Fruit fly (Drosophila melanogaster) whole organism, pupa: Measurements from ENCODE around the gene RhoGAP19D.
A peak's percentile ranks its signal among the peaks of the same experiment; 100 is the strongest.

ENCODE experiments used
- CG10348 ChIP-seq: fragments of 200-800 bp; sonication (Bioruptor generic); IDR thresholded peaks from 2 replicates; pipeline ENCODE4 v1.3.6; 2022; ENCODE audit warnings: missing biosample characterization, missing genetic modification characterization
- CG12605 ChIP-seq: fragments of 200-800 bp; sonication (Bioruptor generic); IDR thresholded peaks from 2 replicates; pipeline ENCODE4 v1.3.6; 2022; ENCODE audit warnings: missing biosample characterization, missing genetic modification characterization
- CG13204 ChIP-seq: fragments of 200-800 bp; sonication (Bioruptor generic); optimal IDR thresholded peaks from 2 replicates; lab custom pipeline; 2018; ENCODE audit warnings: missing biosample characterization, mild to moderate bottlenecking, missing genetic modification characterization, moderate library complexity
- CG14655 ChIP-seq: fragments of 200-800 bp; sonication (Bioruptor generic); optimal IDR thresholded peaks from 3 replicates; lab custom pipeline; 2017; ENCODE audit warnings: mild to moderate bottlenecking, missing biosample characterization, missing genetic modification reagents, missing genetic modification characterization
- CG15710 ChIP-seq: fragments of 200-800 bp; sonication (Bioruptor generic); optimal IDR thresholded peaks from 2 replicates; lab custom pipeline; 2018; ENCODE audit warnings: missing biosample characterization, mild to moderate bottlenecking, missing genetic modification characterization, moderate library complexity
- CG17806 ChIP-seq: fragments of 200-800 bp; sonication (Bioruptor generic); optimal IDR thresholded peaks from 2 replicates; lab custom pipeline; 2018; ENCODE audit warnings: missing biosample characterization, mild to moderate bottlenecking, missing genetic modification characterization, moderate library complexity
- CG32121 ChIP-seq: fragments of 200-800 bp; sonication (Bioruptor generic); IDR thresholded peaks from 2 replicates; pipeline ENCODE4 v1.3.6; 2022; ENCODE audit warnings: missing biosample characterization, missing genetic modification characterization
- CG34367 ChIP-seq: fragments of 200-800 bp; sonication (Bioruptor generic); optimal IDR thresholded peaks from 2 replicates; lab custom pipeline; 2018; ENCODE audit warnings: missing biosample characterization, mild to moderate bottlenecking, missing genetic modification characterization
- CG4496 ChIP-seq: fragments of 200-800 bp; sonication (Bioruptor generic); IDR thresholded peaks from 3 replicates; pipeline ENCODE4 v1.3.6; 2022; ENCODE audit warnings: missing biosample characterization, missing genetic modification characterization
- CG8159 ChIP-seq: fragments of 200-800 bp; sonication (Bioruptor generic); optimal IDR thresholded peaks from 3 replicates; lab custom pipeline; 2018; ENCODE audit warnings: missing biosample characterization, mild to moderate bottlenecking, missing genetic modification characterization, moderate library complexity
- CG8301 ChIP-seq: fragments of 200-800 bp; sonication (Bioruptor generic); optimal IDR thresholded peaks from 2 replicates; lab custom pipeline; 2018; ENCODE audit warnings: missing biosample characterization, mild to moderate bottlenecking, missing genetic modification characterization
- CG9948 ChIP-seq: fragments of 200-800 bp; sonication (Bioruptor generic); optimal IDR thresholded peaks from 2 replicates; lab custom pipeline; 2018; ENCODE audit warnings: missing biosample characterization, mild to moderate bottlenecking, missing genetic modification characterization, moderate library complexity
- D1 ChIP-seq: fragments of 200-800 bp; sonication (Bioruptor generic); optimal IDR thresholded peaks from 2 replicates; lab custom pipeline; 2018; ENCODE audit warnings: missing biosample characterization, mild to moderate bottlenecking, missing genetic modification characterization, moderate library complexity
- EcR ChIP-seq: fragments of 200-800 bp; sonication (Bioruptor generic); optimal IDR thresholded peaks from 3 replicates; lab custom pipeline; 2019; ENCODE audit warnings: missing biosample characterization, missing genetic modification characterization, mild to moderate bottlenecking, moderate library complexity, missing genetic modification reagents
- Ets98B ChIP-seq: fragments of 200-800 bp; sonication (Bioruptor generic); IDR thresholded peaks from 2 replicates; pipeline ENCODE4 v1.3.6; 2022; ENCODE audit warnings: missing biosample characterization, missing genetic modification characterization
- Pif1A ChIP-seq: fragments of 200-800 bp; sonication (Bioruptor generic); optimal IDR thresholded peaks from 3 replicates; lab custom pipeline; 2016; ENCODE audit warnings: missing biosample characterization, missing genetic modification characterization
- Pif1B ChIP-seq: fragments of 200-800 bp; sonication (Bioruptor generic); optimal IDR thresholded peaks from 3 replicates; lab custom pipeline; 2016; ENCODE audit warnings: missing biosample characterization, missing genetic modification characterization
- Snoo ChIP-seq: fragments of 200-800 bp; sonication (Bioruptor generic); optimal IDR thresholded peaks from 3 replicates; lab custom pipeline; 2017; ENCODE audit warnings: missing biosample characterization, mild to moderate bottlenecking, missing genetic modification characterization, inconsistent platforms
- fd96Ca ChIP-seq: fragments of 200-800 bp; sonication (Bioruptor generic); IDR thresholded peaks from 3 replicates; pipeline ENCODE4 v1.3.6; 2022; ENCODE audit warnings: missing biosample characterization, missing genetic modification characterization
- gl ChIP-seq: fragments of 200-800 bp; sonication (Bioruptor generic); optimal IDR thresholded peaks from 2 replicates; lab custom pipeline; 2018; ENCODE audit warnings: missing biosample characterization, mild to moderate bottlenecking, missing genetic modification characterization
- rn ChIP-seq: fragments of 200-800 bp; sonication (Bioruptor generic); IDR thresholded peaks from 2 replicates; pipeline ENCODE4 v1.3.6; 2022; ENCODE audit warnings: missing biosample characterization, missing genetic modification characterization

The RhoGAP19D gene

DNA sequence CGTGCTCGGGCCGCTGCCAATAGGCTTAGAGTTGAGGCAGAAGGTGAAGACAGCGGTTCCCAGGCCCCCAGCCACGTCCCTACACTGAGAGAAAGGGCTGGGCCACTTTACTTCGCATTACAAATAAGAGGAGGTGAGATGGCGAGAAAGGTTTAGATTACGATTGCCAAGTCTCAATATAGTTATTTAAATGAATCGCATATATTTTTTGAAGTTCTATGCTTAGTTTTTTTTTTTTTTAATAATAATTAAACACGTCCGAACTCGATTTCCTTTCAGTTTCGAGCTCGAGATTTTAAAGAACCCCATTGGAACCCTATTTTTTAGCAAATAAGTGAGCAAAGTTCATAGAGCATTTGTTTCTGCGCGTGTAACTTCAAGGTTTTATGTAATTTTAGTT lies 2.7 kb downstream of the RhoGAP19D start:
- TF ChIP-seq Pif1A (GFP tag; lab: Kevin White, UChicago): peak; percentile 60
- TF ChIP-seq CG15710 (tag; lab: Kevin White, UChicago): peak; percentile 33
- TF ChIP-seq CG10348 (GFP tag; lab: Robert Waterston, UW): no peak
- peak; percentile 54 for TF ChIP-seq CG14655 (GFP tag; lab: Kevin White, UChicago)
- peak; percentile 30 for TF ChIP-seq CG9948 (tag; lab: Kevin White, UChicago)
- no peak for TF ChIP-seq D1 (tag; lab: Kevin White, UChicago)
- TF ChIP-seq CG13204 (GFP tag; lab: Kevin White, UChicago): no peak
- TF ChIP-seq rn (GFP tag; lab: Robert Waterston, UW): no peak
- TF ChIP-seq Ets98B: peak; percentile 38
- TF ChIP-seq CG32121: no peak
- peak; percentile 17 for TF ChIP-seq Pif1B (GFP tag; lab: Kevin White, UChicago)
- TF ChIP-seq CG34367 (tag; lab: Kevin White, UChicago): no peak
- TF ChIP-seq CG8159: peak; percentile 41
- TF ChIP-seq fd96Ca (GFP tag; lab: Robert Waterston, UW): 0 out of 3 replicates have a peak, but pooled peaks have one; percentile 26
- peak; percentile 17 for TF ChIP-seq CG17806 (tag; lab: Kevin White, UChicago)
- peak; percentile 28 for TF ChIP-seq Snoo (tag; lab: Kevin White, UChicago)
- no peak for TF ChIP-seq CG12605 (GFP tag; lab: Robert Waterston, UW)
- TF ChIP-seq CG8301 (tag; lab: Kevin White, UChicago): peak; percentile 13
- peak; percentile 63; the same call in 2 of the 3 replicates for TF ChIP-seq CG4496
- no peak for TF ChIP-seq EcR
- TF ChIP-seq gl: no peak
- TF ChIP-seq, all 21 proteins: peak for 12

DNA sequence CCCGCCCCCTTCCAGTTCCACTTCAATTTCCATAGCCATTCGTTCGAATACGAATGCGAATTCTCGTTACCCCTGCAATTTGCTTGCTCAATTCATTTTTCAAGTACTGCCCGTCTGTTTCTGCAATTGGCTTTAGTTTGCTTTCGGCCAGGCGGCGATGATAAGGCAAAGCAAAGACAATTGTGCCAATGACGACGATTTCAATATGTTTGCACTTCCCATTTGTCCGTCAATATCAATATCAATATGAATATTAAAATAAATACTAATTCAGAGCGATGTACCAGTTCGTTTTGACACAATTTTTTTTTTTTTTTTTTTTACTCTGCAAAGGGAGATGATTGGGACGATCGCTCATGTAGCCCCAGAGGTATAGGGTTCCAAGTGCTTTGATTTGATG lies 4.6 kb downstream of the RhoGAP19D start:
- no peak for TF ChIP-seq CG17806 (tag; lab: Kevin White, UChicago)
- TF ChIP-seq D1 (tag; lab: Kevin White, UChicago): no peak
- TF ChIP-seq rn (GFP tag; lab: Robert Waterston, UW): no peak
- TF ChIP-seq Snoo (tag; lab: Kevin White, UChicago): no peak
- TF ChIP-seq CG8301 (tag; lab: Kevin White, UChicago): no peak
- TF ChIP-seq CG8159: no peak

DNA sequence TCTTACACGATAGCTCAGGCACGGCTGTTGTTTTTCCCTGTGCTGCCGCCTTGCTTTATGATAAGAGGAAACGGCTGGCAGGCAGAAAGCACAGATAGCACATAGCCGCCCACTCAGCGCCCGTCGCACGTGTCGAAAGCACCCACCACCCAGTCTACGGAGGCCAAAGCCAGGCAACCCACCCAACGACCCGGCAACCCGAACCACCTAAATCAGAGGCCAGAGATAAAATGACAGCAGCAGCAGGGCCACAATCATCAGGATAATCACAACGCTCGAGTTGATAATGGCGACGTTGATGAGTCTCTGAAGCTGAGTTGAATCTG lies 7.0 kb downstream of the RhoGAP19D start:
- TF ChIP-seq Pif1B (GFP tag; lab: Kevin White, UChicago): no peak
- TF ChIP-seq CG13204 (GFP tag; lab: Kevin White, UChicago): peak; percentile 4
- TF ChIP-seq EcR: no peak
- TF ChIP-seq D1 (tag; lab: Kevin White, UChicago): no peak
- no peak for TF ChIP-seq CG10348 (GFP tag; lab: Robert Waterston, UW)
- TF ChIP-seq CG8159: no peak
- peak; percentile 11 for TF ChIP-seq CG14655 (GFP tag; lab: Kevin White, UChicago)
- TF ChIP-seq Ets98B: no peak
- no peak for TF ChIP-seq CG8301 (tag; lab: Kevin White, UChicago)
- no peak for TF ChIP-seq CG4496
- no peak for TF ChIP-seq CG12605 (GFP tag; lab: Robert Waterston, UW)

dm6 chrX:20502776-20503503 lies 7.6 kb downstream of the RhoGAP19D start:
- TF ChIP-seq gl: no peak
- TF ChIP-seq CG10348 (GFP tag; lab: Robert Waterston, UW): no peak
- no peak for TF ChIP-seq fd96Ca (GFP tag; lab: Robert Waterston, UW)
- peak; percentile 62 for TF ChIP-seq CG8159
- TF ChIP-seq CG9948 (tag; lab: Kevin White, UChicago): peak; percentile 56
- TF ChIP-seq CG32121: no peak
- TF ChIP-seq D1 (tag; lab: Kevin White, UChicago): peak; percentile 18
- peak; percentile 19 for TF ChIP-seq CG34367 (tag; lab: Kevin White, UChicago)
- no peak for TF ChIP-seq CG12605 (GFP tag; lab: Robert Waterston, UW)
- peak; percentile 62 for TF ChIP-seq CG14655 (GFP tag; lab: Kevin White, UChicago)
- no peak for TF ChIP-seq CG13204 (GFP tag; lab: Kevin White, UChicago)
- TF ChIP-seq Snoo (tag; lab: Kevin White, UChicago): peak; percentile 1
- TF ChIP-seq Pif1B (GFP tag; lab: Kevin White, UChicago): peak; percentile 47
- peak; percentile 46 for TF ChIP-seq CG8301 (tag; lab: Kevin White, UChicago)
- TF ChIP-seq CG15710 (tag; lab: Kevin White, UChicago): peak; percentile 59
- peak; percentile 2 for TF ChIP-seq EcR
- peak; percentile 28 for TF ChIP-seq CG17806 (tag; lab: Kevin White, UChicago)
- no peak for TF ChIP-seq Ets98B
- TF ChIP-seq Pif1A (GFP tag; lab: Kevin White, UChicago): peak; percentile 62
- no peak for TF ChIP-seq rn (GFP tag; lab: Robert Waterston, UW)
- peak; percentile 57; the same call in 1 of the 3 replicates for TF ChIP-seq CG4496

dm6 chrX:20502252-20502651 lies 8.2 kb downstream of the RhoGAP19D start:
- TF ChIP-seq CG13204 (GFP tag; lab: Kevin White, UChicago) (peak; percentile 13), CG9948 (tag; lab: Kevin White, UChicago) (no peak)
- TF ChIP-seq, all 21 proteins: peak for 1

dm6 chrX:20501640-20502039 lies 8.9 kb downstream of the RhoGAP19D start:
- TF ChIP-seq CG14655 (GFP tag; lab: Kevin White, UChicago) (peak; percentile 62), CG8301 (tag; lab: Kevin White, UChicago) (peak; percentile 32), CG8159 (peak; percentile 39), CG9948 (tag; lab: Kevin White, UChicago) (peak; percentile 53), EcR (no peak), CG4496 (no peak), CG17806 (tag; lab: Kevin White, UChicago) (peak; percentile 27), CG13204 (GFP tag; lab: Kevin White, UChicago) (no peak)
